Fruit fly (Drosophila melanogaster) whole organism, prepupa: Measurements from ENCODE around the gene CG18268.

ENCODE experiments used
- Blimp-1 ChIP-seq: fragments of 200-800 bp; sonication (Bioruptor generic); optimal IDR thresholded peaks from 3 replicates; lab custom pipeline; 2017; ENCODE audit warnings: missing biosample characterization, missing genetic modification characterization, mild to moderate bottlenecking, moderate library complexity, missing genetic modification reagents
- CG10631 ChIP-seq: fragments of 200-800 bp; sonication (Bioruptor generic); optimal IDR thresholded peaks from 2 replicates; lab custom pipeline; 2016; ENCODE audit warnings: missing biosample characterization, missing genetic modification characterization
- CG10669 ChIP-seq: fragments of 200-800 bp; sonication (Bioruptor generic); optimal IDR thresholded peaks from 3 replicates; lab custom pipeline; 2018; ENCODE audit warnings: missing biosample characterization, mild to moderate bottlenecking, missing genetic modification characterization, moderate library complexity
- CG11902 ChIP-seq: fragments of 200-800 bp; sonication (Bioruptor generic); optimal IDR thresholded peaks from 3 replicates; lab custom pipeline; 2016; ENCODE audit warnings: missing biosample characterization, missing genetic modification characterization
- CG15336 ChIP-seq: fragments of 200-800 bp; sonication (Bioruptor generic); IDR thresholded peaks from 2 replicates; pipeline ENCODE4 v1.3.6; 2022; ENCODE audit warnings: missing biosample characterization, missing genetic modification characterization
- CG1621 ChIP-seq: fragments of 200-800 bp; sonication (Bioruptor generic); optimal IDR thresholded peaks from 3 replicates; lab custom pipeline; 2018; ENCODE audit warnings: missing biosample characterization, mild to moderate bottlenecking, missing genetic modification characterization
- CG31627 ChIP-seq: fragments of 200-800 bp; sonication (Bioruptor generic); optimal IDR thresholded peaks from 3 replicates; lab custom pipeline; 2016; ENCODE audit warnings: missing biosample characterization, missing genetic modification characterization
- CG32006 ChIP-seq: fragments of 200-800 bp; sonication (Bioruptor generic); optimal IDR thresholded peaks from 3 replicates; lab custom pipeline; 2017; ENCODE audit warnings: missing biosample characterization, mild to moderate bottlenecking, missing genetic modification characterization
- CG34406 ChIP-seq: fragments of 200-800 bp; sonication (Bioruptor generic); optimal IDR thresholded peaks from 3 replicates; lab custom pipeline; 2016; ENCODE audit warnings: missing biosample characterization, missing genetic modification characterization
- CG3919 ChIP-seq: fragments of 200-800 bp; sonication (Bioruptor generic); optimal IDR thresholded peaks from 3 replicates; lab custom pipeline; 2016; ENCODE audit warnings: missing biosample characterization, missing genetic modification characterization
- CG4318 ChIP-seq: fragments of 200-800 bp; sonication (Bioruptor generic); optimal IDR thresholded peaks from 3 replicates; lab custom pipeline; 2017; ENCODE audit warnings: missing biosample characterization, mild to moderate bottlenecking, missing genetic modification characterization
- CG6163 ChIP-seq: fragments of 200-800 bp; sonication (Bioruptor generic); IDR thresholded peaks from 3 replicates; pipeline ENCODE4 v1.3.6; 2022; ENCODE audit warnings: missing biosample characterization, missing genetic modification characterization
- CG6276 ChIP-seq: fragments of 200-800 bp; sonication (Bioruptor generic); optimal IDR thresholded peaks from 2 replicates; lab custom pipeline; 2017; ENCODE audit warnings: missing biosample characterization, mild to moderate bottlenecking, missing genetic modification characterization
- CG6792 ChIP-seq: fragments of 200-800 bp; sonication (Bioruptor generic); optimal IDR thresholded peaks from 3 replicates; lab custom pipeline; 2016; ENCODE audit warnings: missing biosample characterization, missing genetic modification characterization
- CG6808 ChIP-seq: fragments of 200-800 bp; sonication (Bioruptor generic); optimal IDR thresholded peaks from 3 replicates; lab custom pipeline; 2017; ENCODE audit warnings: missing biosample characterization, missing genetic modification characterization, mild to moderate bottlenecking, moderate library complexity, missing genetic modification reagents
- CG8319 ChIP-seq: fragments of 200-800 bp; sonication (Bioruptor generic); optimal IDR thresholded peaks from 3 replicates; lab custom pipeline; 2016; ENCODE audit warnings: missing biosample characterization, missing genetic modification characterization
- CG8632 ChIP-seq: fragments of 200-800 bp; sonication (Bioruptor generic); optimal IDR thresholded peaks from 3 replicates; lab custom pipeline; 2016; ENCODE audit warnings: missing biosample characterization, missing genetic modification characterization
- CG9139 ChIP-seq: fragments of 200-800 bp; sonication (Bioruptor generic); optimal IDR thresholded peaks from 3 replicates; lab custom pipeline; 2017; ENCODE audit warnings: missing biosample characterization, mild to moderate bottlenecking, missing genetic modification characterization
- Eip75B ChIP-seq: fragments of 200-800 bp; sonication (Bioruptor generic); optimal IDR thresholded peaks from 3 replicates; lab custom pipeline; 2016; ENCODE audit warnings: missing biosample characterization, missing genetic modification characterization
- Eip93F ChIP-seq: fragments of 200-800 bp; sonication (Bioruptor generic); optimal IDR thresholded peaks from 2 replicates; lab custom pipeline; 2016; ENCODE audit warnings: missing biosample characterization, mild to moderate bottlenecking, missing genetic modification characterization
- Ets21C ChIP-seq: fragments of 200-800 bp; sonication (Bioruptor generic); optimal IDR thresholded peaks from 3 replicates; lab custom pipeline; 2016; ENCODE audit warnings: missing biosample characterization, missing genetic modification characterization
- Gug ChIP-seq: fragments of 200-800 bp; sonication (Bioruptor generic); IDR thresholded peaks from 2 replicates; pipeline ENCODE4 v1.3.6; 2022; ENCODE audit warnings: missing biosample characterization, missing genetic modification characterization
- Hr4 ChIP-seq: fragments of 200-800 bp; sonication (Bioruptor generic); optimal IDR thresholded peaks from 3 replicates; lab custom pipeline; 2016; ENCODE audit warnings: missing biosample characterization, missing genetic modification characterization
- Smox ChIP-seq: fragments of 200-800 bp; sonication (Bioruptor generic); optimal IDR thresholded peaks from 3 replicates; lab custom pipeline; 2016; ENCODE audit warnings: missing biosample characterization, missing genetic modification characterization
- achi ChIP-seq: fragments of 200-800 bp; sonication (Bioruptor generic); optimal IDR thresholded peaks from 3 replicates; lab custom pipeline; 2016; ENCODE audit warnings: missing biosample characterization, missing genetic modification characterization
- acj6 ChIP-seq: fragments of 200-800 bp; sonication (Bioruptor generic); optimal IDR thresholded peaks from 3 replicates; lab custom pipeline; 2016; ENCODE audit warnings: missing biosample characterization, missing genetic modification characterization
- cyc ChIP-seq: fragments of 200-800 bp; sonication (Bioruptor generic); optimal IDR thresholded peaks from 3 replicates; lab custom pipeline; 2016; ENCODE audit warnings: missing biosample characterization, missing genetic modification characterization
- dac ChIP-seq: fragments of 200-800 bp; sonication (Bioruptor generic); optimal IDR thresholded peaks from 2 replicates; lab custom pipeline; 2017; ENCODE audit warnings: missing biosample characterization, mild to moderate bottlenecking, missing genetic modification characterization
- dsx ChIP-seq: fragments of 200-800 bp; optimal IDR thresholded peaks from 3 replicates; lab custom pipeline; 2019; ENCODE audit warnings: missing biosample characterization, mild to moderate bottlenecking, missing genetic modification characterization, moderate library complexity; ENCODE audit not compliant: poor library complexity, severe bottlenecking
- eg ChIP-seq: fragments of 200-800 bp; sonication (Bioruptor generic); IDR thresholded peaks from 3 replicates; pipeline ENCODE4 v1.3.6; 2022; ENCODE audit warnings: missing biosample characterization, missing genetic modification characterization
- esn ChIP-seq: fragments of 200-800 bp; sonication (Bioruptor generic); optimal IDR thresholded peaks from 2 replicates; lab custom pipeline; 2016; ENCODE audit warnings: missing biosample characterization, mild to moderate bottlenecking, missing genetic modification characterization, moderate library complexity
- fd59A ChIP-seq: fragments of 200-800 bp; sonication (Bioruptor generic); optimal IDR thresholded peaks from 2 replicates; lab custom pipeline; 2017; ENCODE audit warnings: missing biosample characterization, mild to moderate bottlenecking, missing genetic modification characterization, missing genetic modification reagents
- fkh ChIP-seq: fragments of 200-800 bp; sonication (Bioruptor generic); optimal IDR thresholded peaks from 3 replicates; lab custom pipeline; 2017; ENCODE audit warnings: missing biosample characterization, mild to moderate bottlenecking, missing genetic modification characterization, moderate library complexity
- lz ChIP-seq: fragments of 200-800 bp; sonication (Bioruptor generic); optimal IDR thresholded peaks from 3 replicates; lab custom pipeline; 2016; ENCODE audit warnings: missing biosample characterization, missing genetic modification characterization
- net ChIP-seq: fragments of 200-800 bp; sonication (Bioruptor generic); optimal IDR thresholded peaks from 3 replicates; lab custom pipeline; 2016; ENCODE audit warnings: missing biosample characterization, missing genetic modification characterization
- pdm3 ChIP-seq: fragments of 200-800 bp; sonication (Bioruptor generic); optimal IDR thresholded peaks from 3 replicates; lab custom pipeline; 2016; ENCODE audit warnings: missing biosample characterization, missing genetic modification characterization
- salr ChIP-seq, 2 experiments: fragments of 200-800 bp; sonication (Bioruptor generic); optimal IDR thresholded peaks; 3 replicates each; lab custom pipeline; 2016 to 2018; ENCODE audit warnings: missing biosample characterization in 2 of 2, missing genetic modification characterization in 2 of 2, mild to moderate bottlenecking in 1 of 2
- spab ChIP-seq: fragments of 200-800 bp; sonication (Bioruptor generic); optimal IDR thresholded peaks from 2 replicates; lab custom pipeline; 2017; ENCODE audit warnings: missing biosample characterization, mild to moderate bottlenecking, missing genetic modification characterization, missing genetic modification reagents
- ss ChIP-seq, 2 experiments: fragments of 200-800 bp; sonication (Bioruptor generic); optimal IDR thresholded peaks; 2 replicates in 1 of 2; 3 replicates in 1 of 2; lab custom pipeline; 2017 to 2018; ENCODE audit warnings: mild to moderate bottlenecking in 2 of 2, missing biosample characterization in 2 of 2, missing genetic modification characterization in 2 of 2, moderate library complexity in 1 of 2
- svp ChIP-seq: fragments of 200-800 bp; sonication (Bioruptor generic); peaks from one replicate; lab custom pipeline; 2016; ENCODE audit warnings: missing biosample characterization, missing genetic modification characterization
- topi ChIP-seq: fragments of 200-800 bp; sonication (Bioruptor generic); optimal IDR thresholded peaks from 3 replicates; lab custom pipeline; 2016; ENCODE audit warnings: missing biosample characterization, missing genetic modification characterization

CG18268 gene

dm6 chr3R:7813981-7814529 is 9.8 kb upstream of the CG18268 start, which contains the start of gene CG34384 (continued):
- TF ChIP-seq Ets21C (GFP tag; lab: Kevin White, UChicago) (peak; percentile 5), salr (GFP tag; optimal IDR thresholded peaks at IDR 0.05; lab: Kevin White, UChicago) (peak in 1 of 2 experiments; percentile 18), fkh (GFP tag; lab: Kevin White, UChicago) (no peak), CG32006 (peak; percentile 57), achi (peak; percentile 28), dac (no peak), svp (GFP tag; lab: Kevin White, UChicago) (peak; percentile 82), CG6163 (GFP tag; lab: Robert Waterston, UW) (no peak)

- TF ChIP-seq eg (GFP tag; lab: Robert Waterston, UW) = no peak
- no peak for TF ChIP-seq CG11902 (GFP tag; lab: Kevin White, UChicago)
- TF ChIP-seq ss (GFP tag; optimal IDR thresholded peaks at IDR 0.05; lab: Kevin White, UChicago) = no peak
- no peak for TF ChIP-seq CG8319
- no peak for TF ChIP-seq CG31627 (GFP tag; lab: Kevin White, UChicago)
- TF ChIP-seq acj6 (GFP tag; lab: Kevin White, UChicago) = no peak
- TF ChIP-seq CG8632 (GFP tag; lab: Kevin White, UChicago) = no peak
Observed at dm6 chr3R:7813518-7813917, 9.3 kb upstream of the CG18268 start.

dm6 chr3R:7811514-7811913 is 7.3 kb upstream of the CG18268 start, which contains the start of gene CG31473:
TSS of gene CG31473 (plus strand) at chr3R:7811814.
- TF ChIP-seq pdm3 (GFP tag; lab: Kevin White, UChicago) (no peak), net (no peak), fkh (GFP tag; lab: Kevin White, UChicago) (no peak), CG3919 (GFP tag; lab: Kevin White, UChicago) (no peak), esn (GFP tag; lab: Kevin White, UChicago) (no peak), Hr4 (no peak), CG15336 (GFP tag; lab: Robert Waterston, UW) (no peak), CG11902 (GFP tag; lab: Kevin White, UChicago) (no peak), cyc (GFP tag; lab: Kevin White, UChicago) (no peak), topi (GFP tag; lab: Kevin White, UChicago) (no peak), Gug (GFP tag; lab: Robert Waterston, UW) (no peak), CG10631 (GFP tag; lab: Kevin White, UChicago) (no peak), ss (GFP tag; optimal IDR thresholded peaks at IDR 0.05; lab: Kevin White, UChicago) (no peak), fd59A (GFP tag; lab: Kevin White, UChicago) (no peak)

- TF ChIP-seq acj6 (GFP tag; lab: Kevin White, UChicago) (peak; percentile 85), dsx (GFP tag; lab: Kevin White, UChicago) (no peak), Eip93F (GFP tag; lab: Kevin White, UChicago) (no peak), CG10631 (GFP tag; lab: Kevin White, UChicago) (peak; percentile 73), lz (GFP tag; lab: Kevin White, UChicago) (peak; percentile 92), CG15336 (GFP tag; lab: Robert Waterston, UW) (no peak), CG32006 (peak; percentile 59), Blimp-1 (GFP tag; lab: Kevin White, UChicago) (peak; percentile 36), fkh (GFP tag; lab: Kevin White, UChicago) (peak; percentile 88), dac (peak; percentile 83), CG31627 (GFP tag; lab: Kevin White, UChicago) (peak; percentile 97), CG6792 (GFP tag; lab: Kevin White, UChicago) (peak; percentile 75), CG10669 (GFP tag; lab: Kevin White, UChicago) (peak; percentile 66), Eip75B (GFP tag; lab: Kevin White, UChicago) (peak; percentile 49), Smox (GFP tag; lab: Kevin White, UChicago) (peak; percentile 79), cyc (GFP tag; lab: Kevin White, UChicago) (peak; percentile 97), CG9139 (GFP tag; lab: Kevin White, UChicago) (no peak), CG6276 (GFP tag; lab: Kevin White, UChicago) (no peak), CG34406 (peak; percentile 61), CG6808 (GFP tag; lab: Kevin White, UChicago) (peak; percentile 50), esn (GFP tag; lab: Kevin White, UChicago) (peak; percentile 90), CG4318 (GFP tag; lab: Kevin White, UChicago) (peak; percentile 52), CG11902 (GFP tag; lab: Kevin White, UChicago) (peak; percentile 82), spab (GFP tag; lab: Kevin White, UChicago) (peak; percentile 11), Hr4 (peak; percentile 60), CG1621 (peak; percentile 51)
Observed at dm6 chr3R:7809662-7810621, 5.7 kb upstream of the CG18268 start, which contains the start of the genes CG2993 and sgll. TSS of gene CG2993 (minus strand) at chr3R:7810014. TSS of gene sgll (plus strand) at chr3R:7810532.
